Worm (Caenorhabditis elegans) whole organism, L2 larva: ENCODE measurements around the gene alg-3.

Experiments used
- C34F6.9 ChIP-seq: fragments of 150-350 bp; optimal IDR thresholded peaks from 2 replicates; lab custom pipeline; 2014; ENCODE audit warnings: missing biosample characterization, missing genetic modification characterization
- F13H6.1 ChIP-seq: sonication (generic microtip); optimal IDR thresholded peaks from 2 replicates; lab custom pipeline; 2016; ENCODE audit warnings: missing genetic modification characterization, missing compliant biosample characterization
- R02D3.7 ChIP-seq: fragments of 150-350 bp; optimal IDR thresholded peaks from 2 replicates; lab custom pipeline; 2014; ENCODE audit warnings: missing biosample characterization, missing genetic modification characterization
- Y55F3AM.14 ChIP-seq: fragments of 200-800 bp; sonication (Bioruptor generic); optimal IDR thresholded peaks from 2 replicates; lab custom pipeline; 2018; ENCODE audit warnings: mild to moderate bottlenecking, missing genetic modification characterization, missing compliant biosample characterization
- ZK546.5 ChIP-seq: sonication (generic microtip); optimal IDR thresholded peaks from 2 replicates; lab custom pipeline; 2017; ENCODE audit warnings: missing biosample characterization, missing genetic modification characterization
- aly-2 ChIP-seq: fragments of 150-350 bp; optimal IDR thresholded peaks from 2 replicates; lab custom pipeline; 2014; ENCODE audit warnings: missing biosample characterization, missing genetic modification characterization
- ama-1 ChIP-seq: fragments of 150-350 bp; optimal IDR thresholded peaks from 2 replicates; lab custom pipeline; 2018; ENCODE audit warnings: inconsistent platforms
- ceh-82 ChIP-seq: fragments of 150-350 bp; optimal IDR thresholded peaks from 2 replicates; lab custom pipeline; 2014; ENCODE audit warnings: missing biosample characterization, missing genetic modification characterization
- crh-2 ChIP-seq: sonication (generic microtip); optimal IDR thresholded peaks from 2 replicates; lab custom pipeline; 2017; ENCODE audit warnings: missing biosample characterization, missing genetic modification characterization
- dmd-4 ChIP-seq: sonication (generic microtip); optimal IDR thresholded peaks from 2 replicates; lab custom pipeline; 2017; ENCODE audit warnings: missing biosample characterization, missing genetic modification characterization
- egl-27 ChIP-seq: sonication (generic microtip); optimal IDR thresholded peaks from 3 replicates; lab custom pipeline; 2017; ENCODE audit warnings: missing biosample characterization, missing genetic modification reagents, missing genetic modification characterization
- elt-1 ChIP-seq: fragments of 150-350 bp; optimal IDR thresholded peaks from 2 replicates; lab custom pipeline; 2014; ENCODE audit warnings: missing biosample characterization, missing genetic modification characterization
- elt-3 ChIP-seq: sonication (generic microtip); optimal IDR thresholded peaks from 2 replicates; lab custom pipeline; 2017; ENCODE audit warnings: missing biosample characterization, missing genetic modification characterization
- fos-1 ChIP-seq: fragments of 150-350 bp; optimal IDR thresholded peaks from 2 replicates; lab custom pipeline; 2014; ENCODE audit warnings: missing biosample characterization, missing genetic modification characterization
- gmeb-1 ChIP-seq: fragments of 150-350 bp; optimal IDR thresholded peaks from 2 replicates; lab custom pipeline; 2014; ENCODE audit warnings: missing biosample characterization, missing genetic modification characterization
- lin-11 ChIP-seq: fragments of 150-350 bp; sonication (generic microtip); optimal IDR thresholded peaks from 2 replicates; lab custom pipeline; 2014; ENCODE audit warnings: missing biosample characterization, missing genetic modification characterization, inconsistent platforms, mixed read lengths
- lin-13 ChIP-seq: fragments of 150-350 bp; optimal IDR thresholded peaks from 2 replicates; lab custom pipeline; 2014; ENCODE audit warnings: missing biosample characterization, missing genetic modification reagents, missing genetic modification characterization
- lin-39 ChIP-seq: fragments of 150-350 bp; optimal IDR thresholded peaks from 2 replicates; lab custom pipeline; 2014; ENCODE audit warnings: missing biosample characterization, missing genetic modification reagents, missing genetic modification characterization
- lsy-2 ChIP-seq, 2 experiments: fragments of 150-350 bp in 1 of 2; sonication (generic microtip) in 1 of 2; optimal IDR thresholded peaks; 2 replicates each; lab custom pipeline; 2014 to 2017; ENCODE audit warnings: missing biosample characterization in 2 of 2, missing genetic modification characterization in 2 of 2
- mab-5 ChIP-seq: fragments of 150-350 bp; optimal IDR thresholded peaks from 2 replicates; lab custom pipeline; 2014; ENCODE audit warnings: missing biosample characterization, missing genetic modification characterization
- mbf-1 ChIP-seq: sonication (generic microtip); optimal IDR thresholded peaks from 2 replicates; lab custom pipeline; 2017; ENCODE audit warnings: missing biosample characterization, missing genetic modification characterization
- mdl-1 ChIP-seq, 2 experiments: fragments of 150-350 bp in 1 of 2; sonication (generic microtip) in 1 of 2; optimal IDR thresholded peaks; 2 replicates each; lab custom pipeline; 2017; ENCODE audit warnings: missing biosample characterization in 2 of 2, missing genetic modification characterization in 2 of 2
- nhr-10 ChIP-seq: sonication (generic microtip); optimal IDR thresholded peaks from 2 replicates; lab custom pipeline; 2017; ENCODE audit warnings: missing biosample characterization, missing genetic modification characterization
- nhr-11 ChIP-seq: fragments of 150-350 bp; optimal IDR thresholded peaks from 2 replicates; lab custom pipeline; 2014; ENCODE audit warnings: missing biosample characterization, missing genetic modification characterization
- nhr-12 ChIP-seq: fragments of 150-350 bp; optimal IDR thresholded peaks from 2 replicates; lab custom pipeline; 2014; ENCODE audit warnings: missing biosample characterization, missing genetic modification characterization
- nhr-129 ChIP-seq: fragments of 150-350 bp; optimal IDR thresholded peaks from 2 replicates; lab custom pipeline; 2014; ENCODE audit warnings: missing biosample characterization, missing genetic modification characterization
- nhr-21 ChIP-seq: fragments of 150-350 bp; optimal IDR thresholded peaks from 2 replicates; lab custom pipeline; 2014; ENCODE audit warnings: missing biosample characterization, missing genetic modification characterization
- nhr-23 ChIP-seq: fragments of 150-350 bp; optimal IDR thresholded peaks from 2 replicates; lab custom pipeline; 2014; ENCODE audit warnings: missing biosample characterization, missing genetic modification reagents, missing genetic modification characterization
- nhr-237 ChIP-seq: fragments of 150-350 bp; optimal IDR thresholded peaks from 2 replicates; lab custom pipeline; 2014; ENCODE audit warnings: missing biosample characterization, missing genetic modification characterization
- nhr-25 ChIP-seq: fragments of 150-350 bp; sonication (generic microtip); optimal IDR thresholded peaks from 3 replicates; lab custom pipeline; 2014; ENCODE audit warnings: missing biosample characterization, missing genetic modification characterization
- nhr-6 ChIP-seq: fragments of 150-350 bp; optimal IDR thresholded peaks from 2 replicates; lab custom pipeline; 2014; ENCODE audit warnings: missing biosample characterization, missing genetic modification characterization
- nhr-77 ChIP-seq: fragments of 150-350 bp; optimal IDR thresholded peaks from 2 replicates; lab custom pipeline; 2014; ENCODE audit warnings: missing biosample characterization, missing genetic modification characterization
- peb-1 ChIP-seq: fragments of 150-350 bp; optimal IDR thresholded peaks from 2 replicates; lab custom pipeline; 2014; ENCODE audit warnings: missing biosample characterization, missing genetic modification characterization
- sem-4 ChIP-seq: fragments of 150-350 bp; optimal IDR thresholded peaks from 2 replicates; lab custom pipeline; 2014; ENCODE audit warnings: missing biosample characterization, missing genetic modification reagents, missing genetic modification characterization
- skn-1 ChIP-seq: sonication (generic microtip); optimal IDR thresholded peaks from 2 replicates; lab custom pipeline; 2017; ENCODE audit warnings: missing biosample characterization, missing genetic modification characterization
- sma-3 ChIP-seq: sonication (generic microtip); optimal IDR thresholded peaks from 2 replicates; lab custom pipeline; 2016; ENCODE audit warnings: missing genetic modification reagents, missing genetic modification characterization, missing compliant biosample characterization
- sma-9 ChIP-seq, 2 experiments: fragments of 150-350 bp in 1 of 2; sonication (generic microtip) in 1 of 2; optimal IDR thresholded peaks; 2 replicates each; lab custom pipeline; 2014 to 2016; ENCODE audit warnings: missing genetic modification characterization in 2 of 2, mild to moderate bottlenecking in 1 of 2, missing biosample characterization in 1 of 2, missing compliant biosample characterization in 1 of 2, missing genetic modification reagents in 1 of 2, moderate library complexity in 1 of 2
- snpc-4 ChIP-seq: fragments of 150-350 bp; optimal IDR thresholded peaks from 2 replicates; lab custom pipeline; 2014; ENCODE audit warnings: missing biosample characterization, missing genetic modification characterization
- unc-39 ChIP-seq: fragments of 150-350 bp; optimal IDR thresholded peaks from 2 replicates; lab custom pipeline; 2014; ENCODE audit warnings: missing biosample characterization, missing genetic modification characterization
- unc-62 ChIP-seq: fragments of 150-350 bp; optimal IDR thresholded peaks from 2 replicates; lab custom pipeline; 2014; ENCODE audit warnings: missing biosample characterization, missing genetic modification reagents, missing genetic modification characterization
- ztf-1 ChIP-seq: fragments of 200-800 bp; sonication (Bioruptor generic); conservative IDR thresholded peaks from 2 replicates; pipeline ENCODE4 v1.3.6; 2022; ENCODE audit warnings: missing genetic modification characterization, missing compliant biosample characterization
- ztf-11 ChIP-seq: sonication (generic microtip); optimal IDR thresholded peaks from 2 replicates; lab custom pipeline; 2017; ENCODE audit warnings: missing biosample characterization, missing genetic modification characterization
- ztf-4 ChIP-seq: fragments of 150-350 bp; optimal IDR thresholded peaks from 2 replicates; lab custom pipeline; 2014; ENCODE audit warnings: missing biosample characterization, missing genetic modification characterization

alg-3 gene

DNA sequence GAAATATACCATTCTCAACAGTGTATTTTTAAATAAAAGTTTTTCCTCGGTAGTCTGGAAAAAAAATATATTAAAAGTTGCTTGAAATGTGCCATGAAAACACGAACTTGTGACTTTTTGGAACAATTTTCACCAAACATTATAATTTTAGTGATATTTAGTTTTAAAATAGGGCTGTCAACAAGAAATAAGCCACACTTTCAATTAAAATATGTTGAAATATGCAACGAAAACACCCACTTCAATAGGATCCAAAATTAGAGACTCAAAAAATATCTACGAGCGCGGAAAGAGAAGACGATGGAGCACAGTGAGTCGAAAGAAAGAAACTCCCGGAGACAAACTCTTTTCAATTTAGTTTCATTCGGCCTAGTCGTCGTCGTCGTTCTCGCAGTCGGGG is 10.6 kb upstream of the alg-3 start, which contains the start of gene ZK792.12:
ZK792.12 (plus strand) TSS at position 301 of the 400 bp plus-strand sequence.
- TF ChIP-seq sma-3 (GFP tag; lab: Kevin White, UChicago) = no peak
- no peak for TF ChIP-seq ztf-4 (tag; lab: Kevin White, UChicago)
- no peak for TF ChIP-seq unc-62
- TF ChIP-seq lsy-2 (tag; optimal IDR thresholded peaks at IDR 0.05; lab: Kevin White, UChicago) = no peak
- TF ChIP-seq nhr-10 (tag; lab: Kevin White, UChicago) = no peak
- TF ChIP-seq R02D3.7 = no peak
- no peak for TF ChIP-seq dmd-4 (tag; lab: Kevin White, UChicago)
- no peak for TF ChIP-seq F13H6.1 (tag; lab: Kevin White, UChicago)
- TF ChIP-seq nhr-25 = no peak
- TF ChIP-seq skn-1 (tag; lab: Kevin White, UChicago) = no peak
- no peak for TF ChIP-seq ceh-82
- no peak for TF ChIP-seq ztf-11 (tag; lab: Kevin White, UChicago)
- no peak for TF ChIP-seq lin-11 (tag; lab: Kevin White, UChicago)
- no peak for TF ChIP-seq ZK546.5 (tag; lab: Kevin White, UChicago)
- TF ChIP-seq elt-3 (tag; lab: Kevin White, UChicago) = no peak

DNA sequence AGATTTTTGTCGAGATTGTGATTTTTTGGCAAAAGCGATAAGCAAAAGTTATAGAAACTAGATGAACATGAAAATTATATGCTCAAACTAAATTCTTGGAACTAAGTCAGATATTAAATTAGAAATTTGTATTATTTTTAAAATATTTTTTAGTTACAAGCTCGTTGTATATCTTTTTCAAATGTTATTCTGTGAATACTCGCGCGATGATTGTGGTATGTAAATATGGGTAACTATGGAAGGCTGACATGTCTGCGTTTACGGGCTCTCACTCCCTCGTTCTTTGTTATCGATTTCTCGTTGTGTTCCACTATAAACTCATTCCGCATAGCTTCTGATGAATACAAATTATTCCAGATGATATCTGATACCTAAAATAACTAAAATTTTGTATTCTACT is 9.9 kb upstream of the alg-3 start, which contains the start of gene ZK792.7:
ZK792.7 (plus strand) TSS at position 301 of the 400 bp plus-strand sequence.
- TF ChIP-seq dmd-4 (tag; lab: Kevin White, UChicago) (no peak), R02D3.7 (no peak), mdl-1 (tag; optimal IDR thresholded peaks at IDR 0.05; lab: Kevin White, UChicago) (no peak), ztf-4 (tag; lab: Kevin White, UChicago) (no peak), nhr-23 (tag; lab: Kevin White, UChicago) (no peak), peb-1 (tag; lab: Kevin White, UChicago) (no peak), sma-3 (GFP tag; lab: Kevin White, UChicago) (no peak), crh-2 (no peak), C34F6.9 (tag; lab: Kevin White, UChicago) (no peak), unc-39 (tag; lab: Kevin White, UChicago) (no peak), Y55F3AM.14 (no peak), lin-11 (tag; lab: Kevin White, UChicago) (no peak), snpc-4 (no peak), nhr-129 (no peak)
- TF ChIP-seq, all 48 proteins: peak for 0

DNA sequence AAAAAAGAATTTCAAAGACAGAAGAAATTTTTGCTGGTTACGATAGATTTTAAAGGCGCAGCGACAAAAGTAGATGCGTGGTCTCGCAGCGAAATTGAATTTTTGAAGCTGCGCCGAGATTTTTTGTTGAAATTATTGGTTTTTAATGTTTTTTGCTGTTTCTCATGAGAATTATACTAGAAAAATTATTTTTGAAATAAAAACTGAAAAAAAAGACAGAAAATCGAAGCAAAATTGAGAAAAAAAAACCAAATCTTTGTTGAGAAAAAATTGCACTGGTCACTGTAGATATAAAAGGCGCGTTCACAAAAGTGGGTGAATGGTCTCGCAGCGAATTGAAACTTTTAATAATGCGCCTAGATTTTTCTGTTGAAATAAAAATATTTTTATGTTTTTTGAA is 8.4 kb upstream of the alg-3 start:
- no peak for TF ChIP-seq lsy-2 (tag; optimal IDR thresholded peaks at IDR 0.05; lab: Kevin White, UChicago)
- TF ChIP-seq C34F6.9 (tag; lab: Kevin White, UChicago) = no peak
- TF ChIP-seq nhr-11 = no peak
- no peak for TF ChIP-seq lin-39 (tag; lab: Kevin White, UChicago)
- no peak for TF ChIP-seq sma-9 (GFP tag; optimal IDR thresholded peaks at IDR 0.05; lab: Kevin White, UChicago)
- no peak for TF ChIP-seq sma-9 (tag; optimal IDR thresholded peaks at IDR 0.05; lab: Kevin White, UChicago)
- TF ChIP-seq ceh-82 = no peak
- no peak for TF ChIP-seq skn-1 (tag; lab: Kevin White, UChicago)
- no peak for TF ChIP-seq aly-2 (tag; lab: Kevin White, UChicago)
- TF ChIP-seq nhr-129 = no peak
- no peak for TF ChIP-seq nhr-12 (tag; lab: Kevin White, UChicago)
- TF ChIP-seq nhr-25 = no peak

DNA sequence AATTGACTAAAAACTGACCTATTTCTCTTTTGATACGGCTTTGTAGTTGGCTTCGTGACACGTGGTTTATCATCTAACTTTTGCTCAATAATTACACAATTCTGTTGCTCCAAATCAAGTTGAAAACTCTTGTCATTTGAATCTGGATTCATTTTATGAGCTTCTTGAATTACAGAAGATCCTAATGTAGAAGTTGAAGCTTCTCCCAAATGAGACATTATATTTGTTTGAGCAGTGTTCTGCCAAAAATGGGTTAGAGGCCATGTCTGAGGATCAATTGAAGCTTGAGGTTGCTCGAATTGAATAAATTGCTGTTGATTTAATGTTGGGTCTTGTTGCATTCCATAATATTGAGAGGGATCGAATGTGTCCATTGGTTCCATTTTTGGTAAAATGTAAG is 6.5 kb upstream of the alg-3 start:
- TF ChIP-seq elt-1 (tag; lab: Kevin White, UChicago) = no peak
- no peak for TF ChIP-seq ZK546.5 (tag; lab: Kevin White, UChicago)
- no peak for TF ChIP-seq nhr-11
- TF ChIP-seq mab-5 (tag; lab: Kevin White, UChicago) = no peak
- TF ChIP-seq crh-2 = no peak
- no peak for TF ChIP-seq nhr-77 (tag; lab: Kevin White, UChicago)
- no peak for TF ChIP-seq Y55F3AM.14
- no peak for TF ChIP-seq egl-27 (tag; lab: Kevin White, UChicago)
- TF ChIP-seq ztf-1 = no peak
- no peak for TF ChIP-seq nhr-10 (tag; lab: Kevin White, UChicago)
- TF ChIP-seq lin-11 (tag; lab: Kevin White, UChicago) = no peak
- no peak for TF ChIP-seq peb-1 (tag; lab: Kevin White, UChicago)
- no peak for TF ChIP-seq fos-1
- TF ChIP-seq R02D3.7 = no peak
- no peak for TF ChIP-seq nhr-25
- TF ChIP-seq, all 48 proteins: peak for 0

DNA sequence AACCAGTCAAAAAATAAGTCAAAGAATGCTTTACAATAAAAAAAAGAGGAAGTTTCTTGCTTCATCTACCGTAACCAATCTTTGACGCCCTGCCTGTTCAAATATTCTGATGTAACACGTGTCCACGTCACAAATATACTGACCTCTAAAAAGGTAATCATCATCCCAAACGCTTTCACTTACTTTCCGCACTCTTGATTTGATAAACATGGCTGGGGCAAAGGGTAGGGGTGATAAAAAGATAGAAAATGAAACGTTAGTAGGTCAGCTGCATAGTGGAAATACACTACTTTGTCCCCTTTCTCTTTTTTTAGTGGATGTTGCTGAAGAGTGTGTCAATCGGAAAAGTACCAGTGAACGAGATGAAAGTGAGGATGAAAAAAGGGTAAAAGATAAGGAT is 3.9 kb upstream of the alg-3 start:
- TF ChIP-seq nhr-10 (tag; lab: Kevin White, UChicago) = no peak
- TF ChIP-seq nhr-77 (tag; lab: Kevin White, UChicago) = no peak
- no peak for TF ChIP-seq gmeb-1
- TF ChIP-seq fos-1 = peak; percentile 31
- peak; percentile 35 for TF ChIP-seq crh-2
- no peak for TF ChIP-seq ztf-11 (tag; lab: Kevin White, UChicago)
- TF ChIP-seq lin-13 (GFP tag; lab: Kevin White, UChicago) = no peak
- TF ChIP-seq ZK546.5 (tag; lab: Kevin White, UChicago) = no peak
- no peak for TF ChIP-seq ama-1
- no peak for TF ChIP-seq nhr-23 (tag; lab: Kevin White, UChicago)
- peak; percentile 32 for TF ChIP-seq nhr-21 (tag; lab: Kevin White, UChicago)
- TF ChIP-seq nhr-237 (tag; lab: Kevin White, UChicago) = no peak
- no peak for TF ChIP-seq nhr-6 (tag; lab: Kevin White, UChicago)
- no peak for TF ChIP-seq R02D3.7
- no peak for TF ChIP-seq lin-39 (tag; lab: Kevin White, UChicago)
- TF ChIP-seq mab-5 (tag; lab: Kevin White, UChicago) = no peak
- TF ChIP-seq ztf-4 (tag; lab: Kevin White, UChicago) = no peak
- peak; percentile 13 for TF ChIP-seq sem-4 (tag; lab: Kevin White, UChicago)
- peak; percentile 61 for TF ChIP-seq nhr-25
- TF ChIP-seq nhr-11 = no peak
- TF ChIP-seq lsy-2 (tag; optimal IDR thresholded peaks at IDR 0.05; lab: Kevin White, UChicago) = no peak
- TF ChIP-seq C34F6.9 (tag; lab: Kevin White, UChicago) = no peak
- no peak for TF ChIP-seq F13H6.1 (tag; lab: Kevin White, UChicago)
- TF ChIP-seq mbf-1 (tag; lab: Kevin White, UChicago) = no peak
